Worm (Caenorhabditis elegans) whole organism, young adult: Measurements from ENCODE around the gene hil-6.

ENCODE experiments used
- B0035.1 ChIP-seq: sonication (generic microtip); optimal IDR thresholded peaks from 2 replicates; lab custom pipeline; 2016; ENCODE audit warnings: missing genetic modification characterization, mild to moderate bottlenecking, missing compliant biosample characterization, missing genotype, missing genetic modification reagents
- B0261.1 ChIP-seq: sonication (generic microtip); optimal IDR thresholded peaks from 2 replicates; lab custom pipeline; 2016; ENCODE audit warnings: mild to moderate bottlenecking, missing genetic modification characterization, moderate library complexity, missing compliant biosample characterization
- C17E4.6 ChIP-seq: fragments of 200-800 bp; sonication (Bioruptor generic); IDR thresholded peaks from 2 replicates; pipeline ENCODE4 v1.3.6; 2022; ENCODE audit warnings: missing genetic modification reagents, missing genetic modification characterization, missing compliant biosample characterization
- F23B12.7 ChIP-seq: sonication (generic microtip); optimal IDR thresholded peaks from 2 replicates; lab custom pipeline; 2017; ENCODE audit warnings: missing genetic modification characterization, mild to moderate bottlenecking, missing compliant biosample characterization, antibody characterized with exemption, moderate library complexity; ENCODE audit not compliant: insufficient read depth
- T26A5.8 ChIP-seq: sonication (generic microtip); optimal IDR thresholded peaks from 2 replicates; lab custom pipeline; 2016; ENCODE audit warnings: missing genetic modification characterization, missing compliant biosample characterization
- Y67H2A.10 ChIP-seq: fragments of 200-800 bp; sonication (Bioruptor generic); conservative IDR thresholded peaks from 2 replicates; pipeline ENCODE4 v1.3.6; 2022; ENCODE audit warnings: missing genetic modification reagents, missing genetic modification characterization, missing compliant biosample characterization
- ama-1 ChIP-seq, 3 experiments: fragments of 150-350 bp in 1 of 3; sonication (generic microtip) in 2 of 3; optimal IDR thresholded peaks; 2 replicates each; lab custom pipeline; 2014 to 2018; ENCODE audit warnings: missing biosample characterization in 2 of 3, missing genetic modification characterization in 2 of 3, missing genetic modification reagents in 2 of 3
- attf-3 ChIP-seq: fragments of 200-800 bp; sonication (Bioruptor generic); conservative IDR thresholded peaks from 2 replicates; pipeline ENCODE4 v1.3.6; 2022; ENCODE audit warnings: missing genetic modification reagents, missing genetic modification characterization, missing compliant biosample characterization
- cebp-2 ChIP-seq: fragments of 200-800 bp; sonication (Bioruptor generic); IDR thresholded peaks from 2 replicates; pipeline ENCODE4 v1.3.6; 2022; ENCODE audit warnings: missing genetic modification characterization, missing compliant biosample characterization
- ceh-79 ChIP-seq: sonication (generic microtip); optimal IDR thresholded peaks from 2 replicates; lab custom pipeline; 2017; ENCODE audit warnings: mild to moderate bottlenecking, missing genetic modification characterization, missing compliant biosample characterization
- dox-1 ChIP-seq: fragments of 200-800 bp; sonication (Bioruptor generic); IDR thresholded peaks from 2 replicates; pipeline ENCODE4 v1.3.6; 2022; ENCODE audit warnings: missing genetic modification reagents, missing genetic modification characterization, missing compliant biosample characterization
- efl-1 ChIP-seq: fragments of 150-350 bp; optimal IDR thresholded peaks from 2 replicates; lab custom pipeline; 2014; ENCODE audit warnings: missing biosample characterization, missing genetic modification reagents, missing genetic modification characterization
- egl-44 ChIP-seq: fragments of 200-800 bp; sonication (Bioruptor generic); IDR thresholded peaks from 2 replicates; pipeline ENCODE4 v1.3.6; 2022; ENCODE audit warnings: missing genetic modification reagents, missing genetic modification characterization, missing compliant biosample characterization
- fkh-3 ChIP-seq: sonication (generic microtip); optimal IDR thresholded peaks from 2 replicates; lab custom pipeline; 2016; ENCODE audit warnings: mild to moderate bottlenecking, missing genetic modification characterization, missing compliant biosample characterization
- hmg-1.2 ChIP-seq: fragments of 200-800 bp; sonication (Bioruptor generic); IDR thresholded peaks from 2 replicates; pipeline ENCODE4 v1.3.6; 2022; ENCODE audit warnings: missing genetic modification reagents, missing genetic modification characterization, missing compliant biosample characterization
- hsf-1 ChIP-seq: fragments of 200-800 bp; sonication (Bioruptor generic); IDR thresholded peaks from 2 replicates; pipeline ENCODE4 v1.3.6; 2022; ENCODE audit warnings: missing genetic modification reagents, missing genetic modification characterization, missing compliant biosample characterization
- lsy-27 ChIP-seq: sonication (generic microtip); optimal IDR thresholded peaks from 2 replicates; lab custom pipeline; 2017; ENCODE audit warnings: missing genetic modification characterization, mild to moderate bottlenecking, missing compliant biosample characterization, antibody characterized with exemption, missing genotype, borderline replicate concordance; ENCODE audit not compliant: insufficient read depth
- madf-3 ChIP-seq: fragments of 200-800 bp; sonication (Bioruptor generic); IDR thresholded peaks from 2 replicates; pipeline ENCODE4 v1.3.6; 2022; ENCODE audit warnings: missing genetic modification reagents, missing genetic modification characterization, missing compliant biosample characterization
- madf-6 ChIP-seq: fragments of 200-800 bp; sonication (Bioruptor generic); IDR thresholded peaks from 2 replicates; pipeline ENCODE4 v1.3.6; 2022; ENCODE audit warnings: missing genetic modification reagents, missing genetic modification characterization, missing compliant biosample characterization
- mcd-1 ChIP-seq: fragments of 200-800 bp; sonication (Bioruptor generic); IDR thresholded peaks from 2 replicates; pipeline ENCODE4 v1.3.6; 2022; ENCODE audit warnings: missing genetic modification reagents, missing genetic modification characterization, missing compliant biosample characterization
- mxl-1 ChIP-seq: sonication (generic microtip); optimal IDR thresholded peaks from 2 replicates; lab custom pipeline; 2016; ENCODE audit warnings: missing genetic modification characterization, missing compliant biosample characterization
- nfyb-1 ChIP-seq: fragments of 200-800 bp; sonication (Bioruptor generic); IDR thresholded peaks from 2 replicates; pipeline ENCODE4 v1.3.6; 2022; ENCODE audit warnings: missing genetic modification reagents, missing genetic modification characterization, missing compliant biosample characterization
- nhr-120 ChIP-seq: fragments of 200-800 bp; sonication (Bioruptor generic); IDR thresholded peaks from 2 replicates; pipeline ENCODE4 v1.3.6; 2022; ENCODE audit warnings: missing genetic modification characterization, missing compliant biosample characterization
- nhr-27 ChIP-seq: fragments of 200-800 bp; sonication (Bioruptor generic); optimal IDR thresholded peaks from 2 replicates; lab custom pipeline; 2018; ENCODE audit warnings: mild to moderate bottlenecking, missing genetic modification characterization, moderate library complexity, missing compliant biosample characterization
- rcor-1 ChIP-seq: fragments of 200-800 bp; sonication (Bioruptor generic); IDR thresholded peaks from 2 replicates; pipeline ENCODE4 v1.3.6; 2022; ENCODE audit warnings: missing genetic modification reagents, missing genetic modification characterization, missing compliant biosample characterization
- repo-1 ChIP-seq: sonication (generic microtip); optimal IDR thresholded peaks from 2 replicates; lab custom pipeline; 2017; ENCODE audit warnings: mild to moderate bottlenecking, missing genetic modification characterization, missing compliant biosample characterization
- snpc-1.1 ChIP-seq: sonication (generic microtip); optimal IDR thresholded peaks from 2 replicates; lab custom pipeline; 2017; ENCODE audit warnings: missing genetic modification characterization, mild to moderate bottlenecking, missing compliant biosample characterization, antibody characterized with exemption, moderate library complexity, missing genotype, missing genetic modification reagents; ENCODE audit not compliant: insufficient read depth
- snpc-3.4 ChIP-seq: sonication (generic microtip); optimal IDR thresholded peaks from 2 replicates; lab custom pipeline; 2017; ENCODE audit warnings: missing genetic modification characterization, mild to moderate bottlenecking, missing compliant biosample characterization, antibody characterized with exemption, moderate library complexity, missing genotype, missing genetic modification reagents
- somi-1 ChIP-seq: fragments of 200-800 bp; sonication (Bioruptor generic); optimal IDR thresholded peaks from 2 replicates; lab custom pipeline; 2018; ENCODE audit warnings: mild to moderate bottlenecking, missing genetic modification characterization, missing compliant biosample characterization
- sptf-2 ChIP-seq: fragments of 200-800 bp; sonication (Bioruptor generic); optimal IDR thresholded peaks from 2 replicates; lab custom pipeline; 2018; ENCODE audit warnings: mild to moderate bottlenecking, missing genetic modification characterization, missing compliant biosample characterization
- tlf-1 ChIP-seq: fragments of 200-800 bp; sonication (Bioruptor generic); optimal IDR thresholded peaks from 2 replicates; lab custom pipeline; 2018; ENCODE audit warnings: mild to moderate bottlenecking, missing genetic modification characterization, missing compliant biosample characterization
- unc-62 ChIP-seq: fragments of 150-350 bp; optimal IDR thresholded peaks from 2 replicates; lab custom pipeline; 2014; ENCODE audit warnings: missing biosample characterization, missing genetic modification reagents, missing genetic modification characterization
- zim-3 ChIP-seq: sonication (generic microtip); optimal IDR thresholded peaks from 2 replicates; lab custom pipeline; 2017; ENCODE audit warnings: mild to moderate bottlenecking, missing genetic modification characterization, moderate library complexity, missing compliant biosample characterization
- ztf-25 ChIP-seq: fragments of 200-800 bp; sonication (Bioruptor generic); IDR thresholded peaks from 2 replicates; pipeline ENCODE4 v1.3.6; 2022; ENCODE audit warnings: missing genetic modification reagents, missing genetic modification characterization, missing compliant biosample characterization
- ztf-26 ChIP-seq: sonication (generic microtip); optimal IDR thresholded peaks from 2 replicates; lab custom pipeline; 2017; ENCODE audit warnings: missing genetic modification characterization, missing compliant biosample characterization
- ztf-3 ChIP-seq: fragments of 200-800 bp; sonication (Bioruptor generic); optimal IDR thresholded peaks from 2 replicates; lab custom pipeline; 2018; ENCODE audit warnings: mild to moderate bottlenecking, missing genetic modification characterization, missing compliant biosample characterization

hil-6 gene

ce11 chrV:2021283-2021682, 10.1 kb downstream of the hil-6 start:
- TF ChIP-seq ztf-26 (no peak), hsf-1 (no peak), T26A5.8 (no peak), unc-62 (GFP tag; lab: Kevin White, UChicago) (no peak), ztf-3 (GFP tag; lab: Kevin White, UChicago) (no peak), tlf-1 (GFP tag; lab: Kevin White, UChicago) (no peak), madf-6 (no peak), nhr-27 (tag; lab: Kevin White, UChicago) (no peak), dox-1 (GFP tag; lab: Robert Waterston, UW) (no peak), ama-1 (optimal IDR thresholded peaks at IDR 0.05; lab: Kevin White, UChicago) (no peak), ama-1 (GFP tag; optimal IDR thresholded peaks at IDR 0.05; lab: Kevin White, UChicago) (no peak)
- TF ChIP-seq, all 124 proteins: peak for 0

DNA sequence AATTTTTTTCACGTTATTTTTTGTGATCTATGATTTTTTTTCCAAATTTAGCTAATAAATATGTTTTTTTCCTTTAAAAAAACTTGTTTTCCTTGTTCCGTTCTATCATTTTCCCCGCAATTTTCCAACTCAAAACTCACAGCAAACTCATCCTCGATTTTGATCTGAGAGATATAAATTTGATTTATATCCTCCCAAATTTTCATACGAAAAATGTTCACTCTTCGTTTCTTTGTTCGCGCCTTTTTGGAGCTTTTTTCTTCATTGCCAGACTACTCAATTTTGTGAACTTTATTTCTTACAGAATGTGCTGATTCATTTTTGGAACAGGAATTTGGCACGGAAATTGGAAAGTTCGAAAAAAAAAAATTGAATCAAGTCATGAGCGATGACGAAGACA, 12.7 kb downstream of the hil-6 start, which contains the start of gene F59A7.14:
F59A7.14 (plus strand) TSS at position 301 of the 400 bp plus-strand sequence.
- no peak for TF ChIP-seq fkh-3 (tag; lab: Kevin White, UChicago)
- no peak for TF ChIP-seq madf-3
- TF ChIP-seq attf-3 = no peak
- no peak for TF ChIP-seq somi-1 (GFP tag; lab: Kevin White, UChicago)
- TF ChIP-seq B0261.1 (tag; lab: Kevin White, UChicago) = no peak
- no peak for TF ChIP-seq lsy-27 (tag; lab: Kevin White, UChicago)
- no peak for TF ChIP-seq repo-1 (tag; lab: Kevin White, UChicago)
- no peak for TF ChIP-seq snpc-3.4 (tag; lab: Kevin White, UChicago)
- TF ChIP-seq cebp-2 (GFP tag; lab: Robert Waterston, UW) = no peak

- TF ChIP-seq mxl-1 (tag; lab: Kevin White, UChicago) (no peak), snpc-1.1 (no peak), somi-1 (GFP tag; lab: Kevin White, UChicago) (no peak), sptf-2 (GFP tag; lab: Kevin White, UChicago) (no peak), Y67H2A.10 (GFP tag; lab: Robert Waterston, UW) (no peak), hmg-1.2 (GFP tag; lab: Robert Waterston, UW) (no peak), fkh-3 (tag; lab: Kevin White, UChicago) (no peak), mcd-1 (no peak), rcor-1 (GFP tag; lab: Robert Waterston, UW) (no peak), B0035.1 (tag; lab: Kevin White, UChicago) (no peak), nhr-27 (tag; lab: Kevin White, UChicago) (no peak)
These were observed 14.9 kb downstream of the hil-6 start, which contains the start of gene F59A7.2 for ce11 chrV:2016428-2016827. F59A7.2 (minus strand) TSS chrV:2016528.

DNA sequence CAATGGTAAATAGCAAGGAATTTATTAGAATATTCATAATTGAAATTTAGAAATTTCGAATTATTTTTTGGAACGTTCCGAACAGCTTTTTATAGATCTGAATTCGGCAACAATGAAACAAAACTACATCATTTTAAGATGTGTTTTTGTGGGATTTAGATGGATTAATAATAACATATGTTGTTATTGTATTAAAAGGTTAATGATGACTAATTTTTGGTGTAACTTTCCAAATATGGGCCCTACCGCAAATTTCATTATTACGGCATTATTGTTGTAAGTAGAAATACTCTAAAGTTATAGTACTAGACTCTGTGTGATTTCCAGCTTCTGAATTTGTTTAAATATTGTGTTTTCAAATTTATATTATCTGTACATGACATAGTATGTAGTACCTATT, 17.5 kb downstream of the hil-6 start, which contains the start of gene F59A7.11:
F59A7.11 (minus strand) TSS at position 101 of the 400 bp plus-strand sequence.
- TF ChIP-seq dox-1 (GFP tag; lab: Robert Waterston, UW) (no peak), Y67H2A.10 (GFP tag; lab: Robert Waterston, UW) (no peak), ceh-79 (tag; lab: Kevin White, UChicago) (no peak), F23B12.7 (tag; lab: Kevin White, UChicago) (no peak), efl-1 (GFP tag; lab: Kevin White, UChicago) (no peak), egl-44 (no peak), C17E4.6 (no peak), nhr-120 (no peak), unc-62 (GFP tag; lab: Kevin White, UChicago) (no peak), ztf-25 (GFP tag; lab: Robert Waterston, UW) (no peak), nfyb-1 (GFP tag; lab: Robert Waterston, UW) (no peak), zim-3 (tag; lab: Kevin White, UChicago) (no peak)
